Worm (Caenorhabditis elegans) whole organism, L4 larva: ENCODE measurements around the gene cdh-7.

Experiments used
- ama-1 ChIP-seq: fragments of 150-350 bp; optimal IDR thresholded peaks from 2 replicates; lab custom pipeline; 2014; ENCODE audit warnings: inconsistent platforms, mixed read lengths
- lin-38 ChIP-seq: fragments of 200-800 bp; sonication (Bioruptor generic); IDR thresholded peaks from 2 replicates; pipeline ENCODE4 v1.3.6; 2022; ENCODE audit warnings: missing genetic modification reagents, missing genetic modification characterization, missing compliant biosample characterization
- madf-9 ChIP-seq: fragments of 200-800 bp; sonication (Bioruptor generic); conservative IDR thresholded peaks from 2 replicates; pipeline ENCODE4 v1.3.6; 2022; ENCODE audit warnings: missing genetic modification reagents, missing genetic modification characterization, missing compliant biosample characterization
- nhr-11 ChIP-seq: fragments of 150-350 bp; optimal IDR thresholded peaks from 2 replicates; lab custom pipeline; 2014; ENCODE audit warnings: missing biosample characterization, missing genetic modification characterization
- nhr-6 ChIP-seq: fragments of 150-350 bp; optimal IDR thresholded peaks from 2 replicates; lab custom pipeline; 2014; ENCODE audit warnings: missing biosample characterization, missing genetic modification characterization
- nhr-76 ChIP-seq: fragments of 150-350 bp; optimal IDR thresholded peaks from 2 replicates; lab custom pipeline; 2014; ENCODE audit warnings: missing biosample characterization, missing genetic modification characterization
- zag-1 ChIP-seq: fragments of 150-350 bp; optimal IDR thresholded peaks from 2 replicates; lab custom pipeline; 2014; ENCODE audit warnings: missing biosample characterization, missing genetic modification characterization
- ztf-11 ChIP-seq: fragments of 150-350 bp; optimal IDR thresholded peaks from 2 replicates; lab custom pipeline; 2014; ENCODE audit warnings: missing biosample characterization, missing genetic modification characterization

ce11 chrII:14808686-14809085 is 34.3 kb upstream of the cdh-7 start, which contains the start of gene W01D2.6:
- TF ChIP-seq madf-9 (GFP tag; lab: Robert Waterston, UW) (no peak), ztf-11 (tag; lab: Kevin White, UChicago) (no peak), lin-38 (GFP tag; lab: Robert Waterston, UW) (no peak), nhr-6 (no peak), nhr-76 (tag; lab: Kevin White, UChicago) (no peak), zag-1 (tag; lab: Kevin White, UChicago) (no peak), ama-1 (lab: Kevin White, UChicago) (no peak), nhr-11 (tag; lab: Kevin White, UChicago) (no peak)
